Fruit fly (Drosophila melanogaster) whole organism, embryonic: ENCODE measurements around the gene CG31650.

Source experiments
- Adf1 ChIP-seq: fragments of 200-800 bp; sonication (Bioruptor generic); IDR thresholded peaks from 2 replicates; pipeline ENCODE4 v1.3.6; 2022; ENCODE audit warnings: missing biosample characterization, missing genetic modification characterization
- B-H1 ChIP-seq: fragments of 200-800 bp; sonication (Bioruptor generic); IDR thresholded peaks from 3 replicates; pipeline ENCODE4 v1.3.6; 2022; ENCODE audit warnings: missing biosample characterization, missing genetic modification characterization
- C15 ChIP-seq: fragments of 200-800 bp; sonication (Bioruptor generic); IDR thresholded peaks from 3 replicates; pipeline ENCODE4 v1.3.6; 2022; ENCODE audit warnings: missing biosample characterization, missing genetic modification characterization
- CG11398 ChIP-seq: fragments of 200-800 bp; sonication (Bioruptor generic); optimal IDR thresholded peaks from 2 replicates; lab custom pipeline; 2016; ENCODE audit warnings: missing biosample characterization, missing genetic modification characterization
- CG1233 ChIP-seq: fragments of 200-800 bp; sonication (Bioruptor generic); optimal IDR thresholded peaks from 4 replicates; lab custom pipeline; 2018; ENCODE audit warnings: missing biosample characterization, mild to moderate bottlenecking, missing genetic modification characterization
- CG13296 ChIP-seq: fragments of 200-800 bp; sonication (Bioruptor generic); optimal IDR thresholded peaks from 3 replicates; lab custom pipeline; 2018; ENCODE audit warnings: missing biosample characterization, mild to moderate bottlenecking, missing genetic modification characterization
- CG14710 ChIP-seq: fragments of 200-800 bp; sonication (Bioruptor generic); optimal IDR thresholded peaks from 3 replicates; lab custom pipeline; 2019; ENCODE audit warnings: missing biosample characterization, mild to moderate bottlenecking, missing genetic modification characterization, moderate library complexity
- CG15479 ChIP-seq: fragments of 200-800 bp; sonication (Bioruptor generic); optimal IDR thresholded peaks from 3 replicates; lab custom pipeline; 2019; ENCODE audit warnings: missing biosample characterization, mild to moderate bottlenecking, missing genetic modification characterization, moderate library complexity
- CG16779 ChIP-seq: fragments of 200-800 bp; sonication (Bioruptor generic); IDR thresholded peaks from 2 replicates; pipeline ENCODE4 v1.3.6; 2022; ENCODE audit warnings: missing biosample characterization, missing genetic modification characterization
- CG1792 ChIP-seq: fragments of 200-800 bp; sonication (Bioruptor generic); optimal IDR thresholded peaks from 2 replicates; lab custom pipeline; 2016; ENCODE audit warnings: missing biosample characterization, missing genetic modification characterization
- CG1832 ChIP-seq: fragments of 200-800 bp; sonication (Bioruptor generic); optimal IDR thresholded peaks from 2 replicates; lab custom pipeline; 2017; ENCODE audit warnings: missing biosample characterization, mild to moderate bottlenecking, missing genetic modification characterization, inconsistent platforms
- CG18764 ChIP-seq: fragments of 200-800 bp; sonication (Bioruptor generic); optimal IDR thresholded peaks from 3 replicates; lab custom pipeline; 2016; ENCODE audit warnings: missing biosample characterization, missing genetic modification characterization
- CG3065 ChIP-seq: fragments of 200-800 bp; sonication (Bioruptor generic); optimal IDR thresholded peaks from 2 replicates; lab custom pipeline; 2016; ENCODE audit warnings: missing biosample characterization, missing genetic modification characterization
- CG33213 ChIP-seq: fragments of 200-800 bp; sonication (Bioruptor generic); optimal IDR thresholded peaks from 3 replicates; lab custom pipeline; 2016; ENCODE audit warnings: missing biosample characterization, missing genetic modification characterization
- CG6854 ChIP-seq: fragments of 200-800 bp; sonication (Bioruptor generic); optimal IDR thresholded peaks from 3 replicates; lab custom pipeline; 2017; ENCODE audit warnings: missing biosample characterization, mild to moderate bottlenecking, missing genetic modification characterization
- CG8359 ChIP-seq: fragments of 200-800 bp; sonication (Bioruptor generic); optimal IDR thresholded peaks from 2 replicates; lab custom pipeline; 2017; ENCODE audit warnings: missing biosample characterization, mild to moderate bottlenecking, missing genetic modification characterization, borderline replicate concordance
- Dad ChIP-seq: fragments of 200-800 bp; sonication (Bioruptor generic); optimal IDR thresholded peaks from 3 replicates; lab custom pipeline; 2016; ENCODE audit warnings: missing biosample characterization, missing genetic modification characterization
- Dek ChIP-seq: fragments of 200-800 bp; sonication (Bioruptor generic); optimal IDR thresholded peaks from 3 replicates; lab custom pipeline; 2019; ENCODE audit warnings: missing biosample characterization, mild to moderate bottlenecking, missing genetic modification characterization, moderate library complexity
- Fer2 ChIP-seq: fragments of 200-800 bp; sonication (Bioruptor generic); optimal IDR thresholded peaks from 2 replicates; lab custom pipeline; 2018; ENCODE audit warnings: missing biosample characterization, mild to moderate bottlenecking, missing genetic modification characterization, moderate library complexity
- HLH4C ChIP-seq: fragments of 200-800 bp; sonication (Bioruptor generic); IDR thresholded peaks from 3 replicates; pipeline ENCODE4 v1.3.6; 2022; ENCODE audit warnings: missing biosample characterization, missing genetic modification characterization; ENCODE audit not compliant: partially characterized antibody
- HmgD ChIP-seq: fragments of 200-800 bp; sonication (Bioruptor generic); optimal IDR thresholded peaks from 3 replicates; lab custom pipeline; 2016; ENCODE audit warnings: missing biosample characterization, missing genetic modification characterization
- Jarid2 ChIP-seq: fragments of 200-800 bp; sonication (Bioruptor generic); optimal IDR thresholded peaks from 3 replicates; lab custom pipeline; 2017; ENCODE audit warnings: mild to moderate bottlenecking, missing biosample characterization, missing genetic modification reagents, missing genetic modification characterization
- NC2β ChIP-seq: fragments of 200-800 bp; sonication (Bioruptor generic); optimal IDR thresholded peaks from 2 replicates; lab custom pipeline; 2016; ENCODE audit warnings: missing biosample characterization, missing genetic modification characterization
- NK7.1 ChIP-seq: fragments of 200-800 bp; sonication (Bioruptor generic); optimal IDR thresholded peaks from 3 replicates; lab custom pipeline; 2016; ENCODE audit warnings: missing biosample characterization, missing genetic modification characterization
- Nf-YA ChIP-seq: fragments of 200-800 bp; sonication (Bioruptor generic); IDR thresholded peaks from 2 replicates; pipeline ENCODE4 v1.3.6; 2022; ENCODE audit warnings: missing biosample characterization, missing genetic modification characterization
- Nf-YC ChIP-seq: fragments of 200-800 bp; optimal IDR thresholded peaks from 3 replicates; lab custom pipeline; 2019; ENCODE audit warnings: missing biosample characterization, mild to moderate bottlenecking, missing genetic modification characterization, moderate library complexity
- Ravus ChIP-seq: fragments of 200-800 bp; sonication (Bioruptor generic); IDR thresholded peaks from 2 replicates; pipeline ENCODE4 v1.3.6; 2022; ENCODE audit warnings: missing biosample characterization, missing genetic modification characterization
- Spps ChIP-seq: fragments of 200-800 bp; sonication (Bioruptor generic); optimal IDR thresholded peaks from 2 replicates; lab custom pipeline; 2018; ENCODE audit warnings: missing biosample characterization, mild to moderate bottlenecking, missing genetic modification characterization
- Usf ChIP-seq: fragments of 200-800 bp; sonication (Bioruptor generic); optimal IDR thresholded peaks from 2 replicates; lab custom pipeline; 2017; ENCODE audit warnings: missing genotype, missing biosample characterization, missing genetic modification characterization
- YL-1 ChIP-seq: fragments of 200-800 bp; sonication (Bioruptor generic); optimal IDR thresholded peaks from 3 replicates; lab custom pipeline; 2017; ENCODE audit warnings: missing biosample characterization, mild to moderate bottlenecking, missing genetic modification characterization
- amos ChIP-seq: fragments of 200-800 bp; sonication (Bioruptor generic); IDR thresholded peaks from 2 replicates; pipeline ENCODE4 v1.3.6; 2022; ENCODE audit warnings: missing biosample characterization, missing genetic modification characterization; ENCODE audit not compliant: partially characterized antibody
- ash1 ChIP-seq: fragments of 200-800 bp; sonication (Bioruptor generic); optimal IDR thresholded peaks from 2 replicates; lab custom pipeline; 2018; ENCODE audit warnings: missing biosample characterization, mild to moderate bottlenecking, missing genetic modification characterization
- bbx ChIP-seq: fragments of 200-800 bp; sonication (Bioruptor generic); IDR thresholded peaks from 2 replicates; pipeline ENCODE4 v1.3.6; 2022; ENCODE audit warnings: missing biosample characterization, missing genetic modification characterization; ENCODE audit not compliant: partially characterized antibody
- bcd ChIP-seq: fragments of 200-800 bp; sonication (Bioruptor generic); optimal IDR thresholded peaks from 2 replicates; lab custom pipeline; 2017; ENCODE audit warnings: missing biosample characterization, mild to moderate bottlenecking, missing genetic modification characterization
- chinmo ChIP-seq: fragments of 200-800 bp; sonication (Bioruptor generic); IDR thresholded peaks from 4 replicates; pipeline ENCODE4 v1.3.6; 2022; ENCODE audit warnings: missing biosample characterization, missing genetic modification characterization; ENCODE audit not compliant: partially characterized antibody
- chm ChIP-seq: fragments of 200-800 bp; sonication (Bioruptor generic); IDR thresholded peaks from 2 replicates; pipeline ENCODE4 v1.3.6; 2022; ENCODE audit warnings: missing biosample characterization, missing genetic modification characterization
- corto ChIP-seq: fragments of 200-800 bp; sonication (Bioruptor generic); optimal IDR thresholded peaks from 2 replicates; lab custom pipeline; 2016; ENCODE audit warnings: missing biosample characterization, mild to moderate bottlenecking, missing genetic modification characterization, moderate library complexity
- crc ChIP-seq: fragments of 200-800 bp; sonication (Bioruptor generic); optimal IDR thresholded peaks from 2 replicates; lab custom pipeline; 2016; ENCODE audit warnings: missing biosample characterization, missing genetic modification characterization
- dmrt11E ChIP-seq: fragments of 200-800 bp; sonication (Bioruptor generic); optimal IDR thresholded peaks from 3 replicates; lab custom pipeline; 2018; ENCODE audit warnings: missing biosample characterization, mild to moderate bottlenecking, missing genetic modification characterization, moderate library complexity
- exex ChIP-seq: fragments of 200-800 bp; sonication (Bioruptor generic); optimal IDR thresholded peaks from 4 replicates; lab custom pipeline; 2018; ENCODE audit warnings: missing biosample characterization, mild to moderate bottlenecking, missing genetic modification characterization, moderate library complexity
- fu2 ChIP-seq: fragments of 200-800 bp; sonication (Bioruptor generic); optimal IDR thresholded peaks from 2 replicates; lab custom pipeline; 2016; ENCODE audit warnings: missing biosample characterization, missing genetic modification characterization
- ham ChIP-seq: fragments of 200-800 bp; sonication (Bioruptor generic); IDR thresholded peaks from 2 replicates; pipeline ENCODE4 v1.3.6; 2022; ENCODE audit warnings: missing biosample characterization, missing genetic modification characterization
- klu ChIP-seq: fragments of 200-800 bp; sonication (Bioruptor generic); IDR thresholded peaks from 2 replicates; pipeline ENCODE4 v1.3.6; 2022; ENCODE audit warnings: missing biosample characterization, missing genetic modification characterization
- lab ChIP-seq: fragments of 200-800 bp; sonication (Bioruptor generic); optimal IDR thresholded peaks from 3 replicates; lab custom pipeline; 2017; ENCODE audit warnings: missing biosample characterization, missing genetic modification characterization, mild to moderate bottlenecking, moderate library complexity, missing genetic modification reagents
- pan ChIP-seq, 4 experiments: fragments of >200 bp in 3 of 4; fragments of 200-800 bp in 1 of 4; sonication (Bioruptor generic) in 1 of 4; optimal IDR thresholded peaks in 3 of 4; IDR thresholded peaks in 1 of 4; 2 replicates each; pipeline versions ENCODE4 v1.3.6 to Lab custom; 2017 to 2022; ENCODE audit warnings: missing biosample characterization in 2 of 4, missing genetic modification characterization in 2 of 4, mixed read lengths in 1 of 4
- peb ChIP-seq: fragments of 200-800 bp; sonication (Bioruptor generic); IDR thresholded peaks from 2 replicates; pipeline ENCODE4 v1.3.6; 2022; ENCODE audit warnings: missing biosample characterization, missing genetic modification characterization
- run ChIP-seq: fragments of 200-800 bp; sonication (Bioruptor generic); optimal IDR thresholded peaks from 3 replicates; lab custom pipeline; 2018; ENCODE audit warnings: missing biosample characterization, mild to moderate bottlenecking, missing genetic modification characterization
- schlank ChIP-seq: fragments of 200-800 bp; sonication (Bioruptor generic); optimal IDR thresholded peaks from 2 replicates; lab custom pipeline; 2018; ENCODE audit warnings: missing biosample characterization, mild to moderate bottlenecking, missing genetic modification characterization
- tio ChIP-seq: fragments of 200-800 bp; sonication (Bioruptor generic); optimal IDR thresholded peaks from 2 replicates; lab custom pipeline; 2017; ENCODE audit warnings: missing biosample characterization, missing genetic modification characterization, inconsistent platforms
- twi ChIP-seq: fragments of 200-800 bp; optimal IDR thresholded peaks from 2 replicates; lab custom pipeline; 2019; ENCODE audit warnings: missing biosample characterization, mild to moderate bottlenecking, missing genetic modification characterization, moderate library complexity
- usp ChIP-seq: fragments of >200 bp; optimal IDR thresholded peaks from 2 replicates; lab custom pipeline; 2017; ENCODE audit warnings: missing biosample characterization, missing genetic modification characterization

The CG31650 gene

DNA sequence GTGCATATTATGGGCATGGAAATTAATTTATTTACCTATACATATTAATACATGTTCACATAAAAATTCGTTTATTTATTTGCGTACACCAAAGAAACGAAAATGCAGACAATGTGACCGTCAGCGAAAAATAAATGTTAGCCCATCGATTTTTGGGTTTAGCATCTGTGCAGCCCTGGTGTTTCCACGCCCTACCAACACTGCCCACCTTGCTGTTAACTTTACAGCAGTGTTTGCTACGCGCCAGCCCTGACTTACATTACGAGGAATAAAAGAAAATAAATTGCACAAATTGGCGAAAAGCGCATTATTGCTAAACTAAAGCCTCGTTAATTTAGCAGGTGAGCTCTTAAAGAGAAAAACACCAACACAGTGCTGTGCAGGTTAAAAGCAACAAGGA, 1.5 kb downstream of the CG31650 start, which contains the start of the genes CG33995, CG44000 and CG44001 (continued):
- TF ChIP-seq HmgD (GFP tag; lab: Kevin White, UChicago) (peak; percentile 36), chinmo (GFP tag; lab: Robert Waterston, UW) (no peak), Jarid2 (GFP tag; lab: Kevin White, UChicago) (peak; percentile 2), CG14710 (tag; lab: Kevin White, UChicago) (peak; percentile 86), twi (tag; lab: Kevin White, UChicago) (peak; percentile 22), corto (GFP tag; lab: Kevin White, UChicago) (no peak), dmrt11E (tag; lab: Kevin White, UChicago) (peak; percentile 23), CG1233 (GFP tag; lab: Kevin White, UChicago) (no peak), amos (GFP tag; lab: Robert Waterston, UW) (peak; percentile 43; the same call in 1 of the 2 replicates), CG11398 (GFP tag; lab: Kevin White, UChicago) (no peak), fu2 (GFP tag; lab: Kevin White, UChicago) (peak; percentile 43), Dek (tag; lab: Kevin White, UChicago) (peak; percentile 24), B-H1 (GFP tag; lab: Robert Waterston, UW) (no peak), CG13296 (GFP tag; lab: Kevin White, UChicago) (no peak), NK7.1 (GFP tag; lab: Kevin White, UChicago) (no peak), Ravus (GFP tag; lab: Robert Waterston, UW) (no peak), peb (no peak), klu (GFP tag; lab: Robert Waterston, UW) (no peak), tio (GFP tag; lab: Kevin White, UChicago) (no peak), exex (tag; lab: Kevin White, UChicago) (no peak), CG3065 (GFP tag; lab: Kevin White, UChicago) (peak; percentile 49), run (tag; lab: Kevin White, UChicago) (no peak), ham (no peak), CG1792 (GFP tag; lab: Kevin White, UChicago) (peak; percentile 6), Dad (GFP tag; lab: Kevin White, UChicago) (no peak), CG6854 (GFP tag; lab: Kevin White, UChicago) (no peak), CG33213 (GFP tag; lab: Kevin White, UChicago) (peak; percentile 79), YL-1 (peak; percentile 96), CG1832 (GFP tag; lab: Kevin White, UChicago) (no peak), Adf1 (no peak), Nf-YA (GFP tag; lab: Robert Waterston, UW) (no peak), crc (GFP tag; lab: Kevin White, UChicago) (no peak), CG16779 (GFP tag; lab: Robert Waterston, UW) (no peak), Fer2 (tag; lab: Kevin White, UChicago) (no peak), pan (optimal IDR thresholded peaks at IDR 0.05; lab: Kevin White, UChicago) (no peak), pan (GFP tag; optimal IDR thresholded peaks at IDR 0.05 in 1 of 2, IDR thresholded peaks at IDR 0.05 in 1 of 2) (peak in 1 of 2 experiments; percentile 22), CG15479 (GFP tag; lab: Kevin White, UChicago) (peak; percentile 91), bbx (peak; percentile 10), usp (GFP tag; lab: Kevin White, UChicago) (no peak), CG18764 (GFP tag; lab: Kevin White, UChicago) (peak; percentile 59), Nf-YC (tag; lab: Kevin White, UChicago) (peak; percentile 16), Usf (no peak), ash1 (GFP tag; lab: Kevin White, UChicago) (peak; percentile 58), C15 (GFP tag; lab: Robert Waterston, UW) (no peak), bcd (GFP tag; lab: Kevin White, UChicago) (peak; percentile 45), Spps (no peak), chm (GFP tag; lab: Robert Waterston, UW) (peak; percentile 57), schlank (tag; lab: Kevin White, UChicago) (peak; percentile 14), HLH4C (GFP tag; lab: Robert Waterston, UW) (no peak), lab (GFP tag; lab: Kevin White, UChicago) (peak; percentile 47), NC2β (peak; percentile 76), CG8359 (GFP tag; lab: Kevin White, UChicago) (no peak)
